Worm (Caenorhabditis elegans) whole organism, midembryonic: ENCODE results near the gene F07G6.8.
"Not testable (repeated sequence)": the region's sequence is repeated elsewhere in the genome, so short reads cannot be mapped to it uniquely, and the experiment has no call there.

Source experiments
- flt-1 ChIP-seq: fragments of 200-800 bp; sonication (Bioruptor generic); IDR thresholded peaks from 2 replicates; pipeline ENCODE4 v1.3.6; 2022; ENCODE audit warnings: missing genetic modification characterization, missing compliant biosample characterization
- klf-2 ChIP-seq: fragments of 200-800 bp; sonication (Bioruptor generic); conservative IDR thresholded peaks from 2 replicates; pipeline ENCODE4 v1.3.6; 2022; ENCODE audit warnings: missing genetic modification reagents, missing genetic modification characterization, missing compliant biosample characterization
- ref-1 ChIP-seq: fragments of 200-800 bp; sonication (Bioruptor generic); conservative IDR thresholded peaks from 2 replicates; pipeline ENCODE4 v1.3.6; 2022; ENCODE audit warnings: missing genetic modification reagents, missing genetic modification characterization, missing compliant biosample characterization
- tab-1 ChIP-seq: fragments of 200-800 bp; sonication (Bioruptor generic); IDR thresholded peaks from 2 replicates; pipeline ENCODE4 v1.3.6; 2022; ENCODE audit warnings: missing genetic modification characterization, missing compliant biosample characterization
- ztf-23 ChIP-seq: fragments of 200-800 bp; sonication (Bioruptor generic); IDR thresholded peaks from 2 replicates; pipeline ENCODE4 v1.3.6; 2022; ENCODE audit warnings: missing genetic modification reagents, missing genetic modification characterization, missing compliant biosample characterization
- ztf-29 ChIP-seq: fragments of 200-800 bp; sonication (Bioruptor generic); IDR thresholded peaks from 2 replicates; pipeline ENCODE4 v1.3.6; 2022; ENCODE audit warnings: missing genetic modification reagents, missing genetic modification characterization, missing compliant biosample characterization

- TF ChIP-seq ztf-29 (GFP tag; lab: Robert Waterston, UW); flt-1 (GFP tag; lab: Robert Waterston, UW); ztf-23; ref-1 (GFP tag; lab: Robert Waterston, UW); tab-1 (GFP tag; lab: Robert Waterston, UW); klf-2 (GFP tag; lab: Robert Waterston, UW): not testable (repeated sequence)
Observed at ce11 chrX:1746117-1746516, 25.9 kb upstream of the F07G6.8 start, which contains the start of gene Y75D11A.3.
